Worm (Caenorhabditis elegans): ENCODE results near the gene K06A9.1.

DNA sequence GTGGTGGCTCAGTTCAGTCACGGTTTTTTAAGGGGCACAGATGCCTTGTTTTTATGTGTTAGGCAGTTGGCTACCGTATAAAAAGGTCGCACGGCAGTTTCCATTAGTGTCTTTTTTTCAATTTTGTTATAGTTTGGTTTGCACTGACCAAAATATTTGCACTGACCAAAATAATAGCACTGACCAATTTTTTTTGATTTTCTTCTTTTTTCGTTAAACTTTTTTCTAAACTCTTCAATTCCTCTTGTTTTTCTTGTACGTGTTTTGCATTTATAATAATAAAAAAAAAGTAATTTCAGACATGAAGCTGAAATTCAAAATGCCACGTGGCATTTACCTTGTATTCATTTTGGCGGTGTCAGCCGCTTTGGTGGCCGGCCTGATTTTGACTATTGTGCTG lies 21.1 kb downstream of the K06A9.1 start, which contains the start of gene H02F09.3:
- no peak for TF ChIP-seq nhr-11 (tag; optimal IDR thresholded peaks at IDR 0.05)
- no peak for TF ChIP-seq lim-6 (tag; optimal IDR thresholded peaks at IDR 0.05)
- TF ChIP-seq unc-86 (tag; optimal IDR thresholded peaks at IDR 0.05): no peak
- no peak for TF ChIP-seq pha-4 (tag; optimal IDR thresholded peaks at IDR 0.05)
- TF ChIP-seq ama-1 (optimal IDR thresholded peaks at IDR 0.05): no peak
